Worm (Caenorhabditis elegans) whole organism, L1 larva: ENCODE measurements around the gene cpg-18.

Source experiments
- hpl-2 ChIP-seq: fragments of 150-350 bp; optimal IDR thresholded peaks from 2 replicates; lab custom pipeline; 2014; ENCODE audit warnings: missing biosample characterization, missing genetic modification reagents, missing genetic modification characterization
- pax-3 ChIP-seq: fragments of 200-800 bp; sonication (Bioruptor generic); optimal IDR thresholded peaks from 2 replicates; lab custom pipeline; 2018; ENCODE audit warnings: mild to moderate bottlenecking, missing genetic modification characterization, moderate library complexity, missing compliant biosample characterization

Gene cpg-18

ce11 chrIV:5783675-5784074 lies 48.9 kb downstream of the cpg-18 start:
- TF ChIP-seq pax-3 (no peak), hpl-2 (GFP tag; lab: Kevin White, UChicago) (no peak)
